Worm (Caenorhabditis elegans): ENCODE measurements around the gene T01B6.1.

DNA sequence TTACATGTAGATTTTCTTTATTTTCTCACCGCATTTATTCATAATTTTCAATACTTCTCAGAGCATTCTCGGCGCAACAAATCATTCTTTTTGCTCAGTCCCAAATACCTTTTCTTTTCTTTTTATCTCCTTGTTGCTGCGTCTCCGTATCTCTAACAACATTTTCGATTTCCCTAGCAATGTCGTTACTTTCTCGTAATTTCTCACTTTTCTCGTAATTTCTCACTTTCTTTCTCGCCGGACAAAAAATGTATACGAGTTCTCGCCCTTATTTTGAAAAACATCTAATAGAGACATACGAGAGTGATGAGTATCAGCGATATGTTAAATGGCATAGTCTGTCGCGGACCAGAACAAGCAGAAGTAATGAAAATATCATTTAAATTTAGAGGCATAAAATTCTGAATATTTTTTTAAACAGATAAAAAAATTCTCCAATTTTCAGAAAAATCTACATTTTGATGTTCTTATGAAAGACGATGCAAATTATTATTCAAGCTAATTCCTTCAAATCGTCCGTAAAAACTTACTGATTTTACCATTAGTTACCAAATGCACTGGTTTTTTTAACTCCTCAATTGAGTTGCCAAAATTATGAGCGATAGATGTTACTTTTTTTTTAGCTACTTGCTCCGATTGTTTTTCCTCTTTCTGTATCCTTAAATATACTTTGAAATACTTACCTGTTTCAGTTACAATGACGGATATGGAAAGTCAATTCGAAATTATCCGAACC lies 40.0 kb downstream of the T01B6.1 start, which contains the start of gene F47G3.3:
- no peak for TF ChIP-seq skn-1 (tag; optimal IDR thresholded peaks at IDR 0.05)
- no peak for TF ChIP-seq unc-39 (tag; optimal IDR thresholded peaks at IDR 0.05)

Data from whole organism, L4 larva.